Fruit fly (Drosophila melanogaster): ENCODE measurements around the gene CG14664.

The CG14664 gene

dm6 chr3R:5199581-5199980 is 24.4 kb upstream of the CG14664 start:
- TF ChIP-seq brk (GFP tag; optimal IDR thresholded peaks at IDR 0.05): no peak
- TF ChIP-seq psq (GFP tag; optimal IDR thresholded peaks at IDR 0.05): no peak
- TF ChIP-seq jim (GFP tag; optimal IDR thresholded peaks at IDR 0.05): no peak
- no peak for TF ChIP-seq foxo (GFP tag; optimal IDR thresholded peaks at IDR 0.05)
- TF ChIP-seq fru (GFP tag; optimal IDR thresholded peaks at IDR 0.05): no peak
- TF ChIP-seq HLH106 (tag; optimal IDR thresholded peaks at IDR 0.05): no peak
- no peak for TF ChIP-seq usp (GFP tag; optimal IDR thresholded peaks at IDR 0.05)
- no peak for TF ChIP-seq lola (GFP tag; optimal IDR thresholded peaks at IDR 0.05)
- TF ChIP-seq Myc (optimal IDR thresholded peaks at IDR 0.05): no peak
- TF ChIP-seq rgr (GFP tag; optimal IDR thresholded peaks at IDR 0.05): no peak
- no peak for TF ChIP-seq Sp1 (GFP tag; optimal IDR thresholded peaks at IDR 0.05)
- no peak for TF ChIP-seq Dfd (GFP tag; optimal IDR thresholded peaks at IDR 0.05)
- no peak for TF ChIP-seq GATAd (GFP tag; optimal IDR thresholded peaks at IDR 0.05)
- TF ChIP-seq Vsx2 (GFP tag; optimal IDR thresholded peaks at IDR 0.05; ENCODE audit: partially characterized antibody): no peak
- TF ChIP-seq pan (optimal IDR thresholded peaks at IDR 0.05): no peak
- TF ChIP-seq Hnf4 (GFP tag; optimal IDR thresholded peaks at IDR 0.05): no peak
- TF ChIP-seq CG32264 (GFP tag; optimal IDR thresholded peaks at IDR 0.05): no peak
- TF ChIP-seq sage (GFP tag; optimal IDR thresholded peaks at IDR 0.05): no peak
- TF ChIP-seq OdsH (GFP tag; optimal IDR thresholded peaks at IDR 0.05): no peak

dm6 chr3R:5203796-5204195 is 20.1 kb upstream of the CG14664 start:
- TF ChIP-seq woc (GFP tag; optimal IDR thresholded peaks at IDR 0.05): no peak

dm6 chr3R:5205319-5206033 is 18.5 kb upstream of the CG14664 start:
- no peak for TF ChIP-seq Sp1 (GFP tag; optimal IDR thresholded peaks at IDR 0.05)
- TF ChIP-seq Rel (GFP tag; optimal IDR thresholded peaks at IDR 0.05): no peak
- TF ChIP-seq Rel (tag; optimal IDR thresholded peaks at IDR 0.05): no peak
- no peak for TF ChIP-seq Hr78 (GFP tag; optimal IDR thresholded peaks at IDR 0.05)
- no peak for TF ChIP-seq pan (optimal IDR thresholded peaks at IDR 0.05)
- no peak for TF ChIP-seq dmrt93B (GFP tag; optimal IDR thresholded peaks at IDR 0.05)
- no peak for TF ChIP-seq dsf (GFP tag; optimal IDR thresholded peaks at IDR 0.05; ENCODE audit: borderline replicate concordance)
- no peak for TF ChIP-seq CG32264 (GFP tag; optimal IDR thresholded peaks at IDR 0.05)
- TF ChIP-seq sage (GFP tag; optimal IDR thresholded peaks at IDR 0.05): no peak
- no peak for TF ChIP-seq Myc (optimal IDR thresholded peaks at IDR 0.05)
- no peak for TF ChIP-seq Dfd (GFP tag; optimal IDR thresholded peaks at IDR 0.05)
- no peak for TF ChIP-seq GATAd (GFP tag; optimal IDR thresholded peaks at IDR 0.05)
- no peak for TF ChIP-seq Hr83 (GFP tag; optimal IDR thresholded peaks at IDR 0.05; ENCODE audit: poor library complexity, severe bottlenecking)
- no peak for TF ChIP-seq ey (GFP tag; optimal IDR thresholded peaks at IDR 0.05)
- no peak for TF ChIP-seq usp (GFP tag; optimal IDR thresholded peaks at IDR 0.05)
- TF ChIP-seq h (GFP tag; optimal IDR thresholded peaks at IDR 0.05): no peak
- no peak for TF ChIP-seq Mio (GFP tag; optimal IDR thresholded peaks at IDR 0.05)
- no peak for TF ChIP-seq jim (GFP tag; optimal IDR thresholded peaks at IDR 0.05)
- no peak for TF ChIP-seq CrebA (GFP tag; optimal IDR thresholded peaks at IDR 0.05; ENCODE audit: borderline replicate concordance)
- no peak for TF ChIP-seq OdsH (GFP tag; optimal IDR thresholded peaks at IDR 0.05)
- no peak for TF ChIP-seq dl (GFP tag; optimal IDR thresholded peaks at IDR 0.05; ENCODE audit: insufficient read depth in 1 of 2, partially characterized antibody in 2 of 2)

dm6 chr3R:5207277-5208114 is 16.4 kb upstream of the CG14664 start:
- no peak for TF ChIP-seq CG32264 (GFP tag; optimal IDR thresholded peaks at IDR 0.05)
- TF ChIP-seq Hr78 (GFP tag; optimal IDR thresholded peaks at IDR 0.05): no peak
- no peak for TF ChIP-seq dmrt93B (GFP tag; optimal IDR thresholded peaks at IDR 0.05)
- TF ChIP-seq Rel (GFP tag; optimal IDR thresholded peaks at IDR 0.05): no peak
- TF ChIP-seq Rel (tag; optimal IDR thresholded peaks at IDR 0.05): peak; percentile 80
- no peak for TF ChIP-seq sv (GFP tag; optimal IDR thresholded peaks at IDR 0.05)
- no peak for TF ChIP-seq Sp1 (GFP tag; optimal IDR thresholded peaks at IDR 0.05)
- TF ChIP-seq Mio (GFP tag; optimal IDR thresholded peaks at IDR 0.05): no peak

All from whole organism, wandering third instar larva.